Fruit fly (Drosophila melanogaster) whole organism, wandering third instar larva: ENCODE results near the gene ems.

Source experiments
- Abd-B ChIP-seq: fragments of >200 bp; optimal IDR thresholded peaks from 2 replicates; lab custom pipeline; 2017; ENCODE audit warnings: missing biosample characterization, missing genetic modification characterization
- CrebA ChIP-seq: fragments of 200-800 bp; sonication (Bioruptor generic); optimal IDR thresholded peaks from 2 replicates; lab custom pipeline; 2016; ENCODE audit warnings: missing biosample characterization, mild to moderate bottlenecking, missing genetic modification characterization, borderline replicate concordance
- Hr78 ChIP-seq: fragments of >200 bp; optimal IDR thresholded peaks from 2 replicates; lab custom pipeline; 2017; ENCODE audit warnings: missing biosample characterization, missing genetic modification characterization
- Hr83 ChIP-seq: fragments of 200-300 bp; sonication (Bioruptor generic); optimal IDR thresholded peaks from 2 replicates; lab custom pipeline; 2016; ENCODE audit warnings: missing biosample characterization, mild to moderate bottlenecking, missing genetic modification characterization, moderate library complexity; ENCODE audit not compliant: poor library complexity, severe bottlenecking
- OdsH ChIP-seq: fragments of 200-800 bp; sonication (Bioruptor generic); optimal IDR thresholded peaks from 2 replicates; lab custom pipeline; 2016; ENCODE audit warnings: missing biosample characterization, mild to moderate bottlenecking, missing genetic modification characterization
- Vsx2 ChIP-seq: fragments of 200-300, 225-300 bp; sonication (Bioruptor generic); optimal IDR thresholded peaks from 2 replicates; lab custom pipeline; 2018; ENCODE audit warnings: missing biosample characterization, missing genetic modification characterization; ENCODE audit not compliant: partially characterized antibody
- dl ChIP-seq, 2 experiments: fragments of 175-275, 200-275 bp in 1 of 2; fragments of 200-275 bp in 1 of 2; sonication (Bioruptor generic); optimal IDR thresholded peaks; lab custom pipeline; 2018; ENCODE audit warnings: mild to moderate bottlenecking in 2 of 2, missing biosample characterization in 2 of 2, missing genetic modification characterization in 2 of 2, moderate library complexity in 2 of 2; ENCODE audit not compliant: partially characterized antibody in 2 of 2, insufficient read depth in 1 of 2
- foxo ChIP-seq, 2 experiments: fragments of 200-800 bp; sonication (Bioruptor generic); optimal IDR thresholded peaks; 2 replicates in 1 of 2; 3 replicates in 1 of 2; lab custom pipeline; 2016 to 2017; ENCODE audit warnings: missing biosample characterization in 2 of 2, missing genetic modification characterization in 2 of 2
- fru ChIP-seq: fragments of 200-800 bp; sonication (Bioruptor generic); optimal IDR thresholded peaks from 3 replicates; lab custom pipeline; 2016; ENCODE audit warnings: missing biosample characterization, mild to moderate bottlenecking, missing genetic modification characterization
- h ChIP-seq: fragments of 200-800 bp; sonication (Bioruptor generic); optimal IDR thresholded peaks from 3 replicates; lab custom pipeline; 2016; ENCODE audit warnings: missing biosample characterization, mild to moderate bottlenecking, missing genetic modification characterization
- psq ChIP-seq: fragments of 200-800 bp; sonication (Bioruptor generic); optimal IDR thresholded peaks from 3 replicates; lab custom pipeline; 2017; ENCODE audit warnings: missing biosample characterization, mild to moderate bottlenecking, missing genetic modification characterization, moderate library complexity
- tai ChIP-seq: sonication (Bioruptor generic); optimal IDR thresholded peaks from 2 replicates; lab custom pipeline; 2016; ENCODE audit warnings: missing biosample characterization, missing genetic modification characterization
- usp ChIP-seq: fragments of >200 bp; optimal IDR thresholded peaks from 2 replicates; lab custom pipeline; 2017; ENCODE audit warnings: missing biosample characterization, missing genetic modification characterization

DNA sequence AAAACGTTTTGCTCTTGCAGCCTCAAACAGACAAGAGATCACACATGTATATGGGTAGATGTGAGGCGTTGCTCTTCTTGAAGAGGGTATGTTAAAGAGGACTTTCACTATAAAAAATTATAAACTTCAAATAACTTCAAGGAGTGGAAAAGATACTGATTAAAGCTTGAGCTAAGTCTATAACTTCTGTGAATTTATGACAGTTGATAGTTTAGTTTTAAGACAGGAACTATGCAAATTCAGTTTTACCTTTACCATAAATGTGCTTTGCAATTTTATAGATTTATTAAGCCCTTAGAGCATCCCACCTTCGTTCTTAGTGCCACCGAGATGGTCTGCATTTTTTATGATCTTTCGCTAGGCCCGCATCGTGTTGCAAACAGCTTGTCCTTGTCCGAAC lies 14.9 kb downstream of the ems start:
- TF ChIP-seq Vsx2 (GFP tag; lab: Kevin White, UChicago) (no peak), OdsH (GFP tag; lab: Kevin White, UChicago) (no peak), usp (no peak), psq (GFP tag; lab: Kevin White, UChicago) (no peak), CrebA (GFP tag; lab: Kevin White, UChicago) (no peak), Hr78 (GFP tag; lab: Kevin White, UChicago) (no peak), h (peak; percentile 21), foxo (GFP tag; optimal IDR thresholded peaks at IDR 0.05; lab: Kevin White, UChicago) (peak in 1 of 2 experiments; percentile 16), Hr83 (no peak), fru (GFP tag; lab: Kevin White, UChicago) (no peak), Abd-B (GFP tag; lab: Kevin White, UChicago) (no peak), dl (GFP tag; optimal IDR thresholded peaks at IDR 0.05; lab: Kevin White, UChicago; ENCODE audit: insufficient read depth in 1 of 2, partially characterized antibody in 2 of 2) (no peak), tai (GFP tag; lab: Kevin White, UChicago) (no peak)
